Worm (Caenorhabditis elegans) whole organism, young adult: ENCODE measurements around the gene B0336.7.

ENCODE experiments used
- F49E8.2 ChIP-seq: sonication (generic microtip); optimal IDR thresholded peaks from 3 replicates; lab custom pipeline; 2017; ENCODE audit warnings: missing genetic modification characterization, mild to moderate bottlenecking, missing compliant biosample characterization, antibody characterized with exemption, moderate library complexity; ENCODE audit not compliant: insufficient read depth
- ceh-27 ChIP-seq: fragments of 200-800 bp; sonication (Bioruptor generic); optimal IDR thresholded peaks from 2 replicates; lab custom pipeline; 2018; ENCODE audit warnings: mild to moderate bottlenecking, missing genetic modification characterization, moderate library complexity, missing compliant biosample characterization
- dpff-1 ChIP-seq: sonication (generic microtip); optimal IDR thresholded peaks from 2 replicates; lab custom pipeline; 2017; ENCODE audit warnings: mild to moderate bottlenecking, missing genetic modification characterization, missing compliant biosample characterization
- ekl-4 ChIP-seq: fragments of 200-800 bp; sonication (Bioruptor generic); IDR thresholded peaks from 2 replicates; pipeline ENCODE4 v1.3.6; 2022; ENCODE audit warnings: missing genetic modification reagents, missing genetic modification characterization, missing compliant biosample characterization
- hlh-12 ChIP-seq: sonication (generic microtip); optimal IDR thresholded peaks from 2 replicates; lab custom pipeline; 2016; ENCODE audit warnings: missing genetic modification characterization, missing compliant biosample characterization
- lsy-27 ChIP-seq: sonication (generic microtip); optimal IDR thresholded peaks from 2 replicates; lab custom pipeline; 2017; ENCODE audit warnings: missing genetic modification characterization, mild to moderate bottlenecking, missing compliant biosample characterization, antibody characterized with exemption, missing genotype, borderline replicate concordance; ENCODE audit not compliant: insufficient read depth
- sdz-38 ChIP-seq: sonication (generic microtip); optimal IDR thresholded peaks from 2 replicates; lab custom pipeline; 2016; ENCODE audit warnings: missing genotype, missing genetic modification characterization, missing compliant biosample characterization
- tbp1 ChIP-seq: fragments of 200-800 bp; sonication (Bioruptor generic); optimal IDR thresholded peaks from 2 replicates; lab custom pipeline; 2018; ENCODE audit warnings: mild to moderate bottlenecking, missing genetic modification characterization, missing compliant biosample characterization
- unc-62 ChIP-seq: fragments of 150-350 bp; optimal IDR thresholded peaks from 2 replicates; lab custom pipeline; 2014; ENCODE audit warnings: missing biosample characterization, missing genetic modification reagents, missing genetic modification characterization

- TF ChIP-seq dpff-1 (no peak), F49E8.2 (no peak), hlh-12 (no peak), ekl-4 (GFP tag; lab: Robert Waterston, UW) (no peak), unc-62 (GFP tag; lab: Kevin White, UChicago) (no peak), ceh-27 (GFP tag; lab: Kevin White, UChicago) (no peak), tbp1 (GFP tag; lab: Kevin White, UChicago) (no peak), lsy-27 (no peak), sdz-38 (no peak)
Measured at ce11 chrIII:5691826-5692225, 5.3 kb downstream of the B0336.7 start.
